Fruit fly (Drosophila melanogaster): ENCODE results near the gene CG3857.

Gene CG3857

dm6 chrX:1968581-1969258, 28.9 kb upstream of the CG3857 start (continued):
- 0 out of 3 replicates have a peak, but pooled peaks have one; percentile 46 for TF ChIP-seq ase (GFP tag; IDR thresholded peaks at IDR 0.05)
- TF ChIP-seq da (GFP tag; optimal IDR thresholded peaks at IDR 0.05) = no peak
- TF ChIP-seq Hr3 (GFP tag; optimal IDR thresholded peaks at IDR 0.05) = peak; percentile 46
- peak; percentile 10 for TF ChIP-seq Fer3 (tag; optimal IDR thresholded peaks at IDR 0.05)
- peak; percentile 47 for TF ChIP-seq p53 (GFP tag; optimal IDR thresholded peaks at IDR 0.05)
- TF ChIP-seq phol (tag; optimal IDR thresholded peaks at IDR 0.05) = peak; percentile 79
- TF ChIP-seq HLH3B (GFP tag; IDR thresholded peaks at IDR 0.05) = peak; percentile 61; the same call in 1 of the 2 replicates
- peak; percentile 3 for TF ChIP-seq CG15011 (GFP tag; optimal IDR thresholded peaks at IDR 0.05)
- peak; percentile 39 for TF ChIP-seq PHDP (tag; optimal IDR thresholded peaks at IDR 0.05)
- TF ChIP-seq Sox100B (GFP tag; optimal IDR thresholded peaks at IDR 0.05) = peak; percentile 70
- peak; percentile 22 for TF ChIP-seq chn (GFP tag; optimal IDR thresholded peaks at IDR 0.05)
- no peak for TF ChIP-seq CG10274 (GFP tag; optimal IDR thresholded peaks at IDR 0.05)
- peak; percentile 52 for TF ChIP-seq CG15269 (tag; optimal IDR thresholded peaks at IDR 0.05)
- TF ChIP-seq nau (GFP tag; optimal IDR thresholded peaks at IDR 0.05) = peak; percentile 48
- TF ChIP-seq z (GFP tag; IDR thresholded peaks at IDR 0.05) = no peak
- TF ChIP-seq CG8281 (tag; optimal IDR thresholded peaks at IDR 0.05) = peak; percentile 58
- no peak for TF ChIP-seq CG6175 (GFP tag; IDR thresholded peaks at IDR 0.05)
- peak; percentile 32; the same call in 1 of the 3 replicates for TF ChIP-seq CG11560 (tag; IDR thresholded peaks at IDR 0.05)
- no peak for TF ChIP-seq HLHmδ (GFP tag; optimal IDR thresholded peaks at IDR 0.05)
- no peak for TF ChIP-seq Vsx1 (GFP tag; optimal IDR thresholded peaks at IDR 0.05)
- TF ChIP-seq dysf (GFP tag; IDR thresholded peaks at IDR 0.05) = peak; percentile 64; the same call in 2 of the 3 replicates
- TF ChIP-seq prd (optimal IDR thresholded peaks at IDR 0.05) = no peak
- TF ChIP-seq prd (GFP tag; IDR thresholded peaks at IDR 0.05) = peak; percentile 66; the same call in 2 of the 3 replicates
- peak; percentile 20 for TF ChIP-seq CG6654 (GFP tag; optimal IDR thresholded peaks at IDR 0.05)
- TF ChIP-seq CG9609 (GFP tag; optimal IDR thresholded peaks at IDR 0.05) = peak; percentile 38
- peak; percentile 6 for TF ChIP-seq disco-r (GFP tag; optimal IDR thresholded peaks at IDR 0.05)
- peak; percentile 89 for TF ChIP-seq CG1603 (tag; optimal IDR thresholded peaks at IDR 0.05)

dm6 chrX:1968152-1968551, 28.3 kb upstream of the CG3857 start:
- TF ChIP-seq CG9437 (GFP tag; optimal IDR thresholded peaks at IDR 0.05) (peak; percentile 77), oc (tag; optimal IDR thresholded peaks at IDR 0.05) (no peak), CG7372 (GFP tag; IDR thresholded peaks at IDR 0.05) (peak; percentile 85), CG10979 (tag; optimal IDR thresholded peaks at IDR 0.05) (peak; percentile 77)

- no peak for TF ChIP-seq CG10209 (GFP tag; optimal IDR thresholded peaks at IDR 0.05)
- TF ChIP-seq pros (GFP tag; optimal IDR thresholded peaks at IDR 0.05) = no peak
- TF ChIP-seq klu (GFP tag; IDR thresholded peaks at IDR 0.05) = no peak
- TF ChIP-seq Adf1 (GFP tag; IDR thresholded peaks at IDR 0.05) = no peak
- peak; percentile 8 for TF ChIP-seq fd96Cb (tag; optimal IDR thresholded peaks at IDR 0.05)
- TF ChIP-seq CG6654 (GFP tag; optimal IDR thresholded peaks at IDR 0.05) = peak; percentile 6
- peak; percentile 11 for TF ChIP-seq CG12659 (GFP tag; optimal IDR thresholded peaks at IDR 0.05)
- no peak for TF ChIP-seq al (GFP tag; IDR thresholded peaks at IDR 0.05)
- no peak for TF ChIP-seq Xrp1 (GFP tag; IDR thresholded peaks at IDR 0.05)
- TF ChIP-seq Ptx1 (GFP tag; IDR thresholded peaks at IDR 0.05) = peak; percentile 15; the same call in 1 of the 2 replicates
- TF ChIP-seq CG17328 (GFP tag; IDR thresholded peaks at IDR 0.05) = no peak
- TF ChIP-seq CG18764 (GFP tag; optimal IDR thresholded peaks at IDR 0.05) = no peak
- no peak for TF ChIP-seq yki (optimal IDR thresholded peaks at IDR 0.05)
- TF ChIP-seq Aef1 (GFP tag; IDR thresholded peaks at IDR 0.05) = 0 out of 3 replicates have a peak, but pooled peaks have one; percentile 6
- no peak for TF ChIP-seq CG32772 (GFP tag; IDR thresholded peaks at IDR 0.05)
- no peak for TF ChIP-seq CG42726 (GFP tag; IDR thresholded peaks at IDR 0.05; ENCODE audit: partially characterized antibody)
- TF ChIP-seq Lim3 (GFP tag; IDR thresholded peaks at IDR 0.05) = no peak
- no peak for TF ChIP-seq CG9876 (GFP tag; optimal IDR thresholded peaks at IDR 0.05)
Observed at dm6 chrX:1966779-1967520, 27.1 kb upstream of the CG3857 start.

Measured in whole organism, embryonic.